Worm (Caenorhabditis elegans) whole organism, L3 larva: ENCODE results near the gene srt-19.

Experiments used
- R02D3.7 ChIP-seq: fragments of 150-350 bp; optimal IDR thresholded peaks from 2 replicates; lab custom pipeline; 2014; ENCODE audit warnings: missing biosample characterization, missing genetic modification characterization
- ZK546.5 ChIP-seq: sonication (generic microtip); optimal IDR thresholded peaks from 2 replicates; lab custom pipeline; 2017; ENCODE audit warnings: missing biosample characterization, missing genetic modification characterization
- aly-2 ChIP-seq: fragments of 150-350 bp; optimal IDR thresholded peaks from 2 replicates; lab custom pipeline; 2014; ENCODE audit warnings: missing biosample characterization, missing genetic modification characterization
- ceh-28 ChIP-seq: fragments of 150-350 bp; optimal IDR thresholded peaks from 2 replicates; lab custom pipeline; 2014; ENCODE audit warnings: missing biosample characterization, missing genetic modification reagents, missing genetic modification characterization
- ceh-82 ChIP-seq: fragments of 150-350 bp; optimal IDR thresholded peaks from 2 replicates; lab custom pipeline; 2014; ENCODE audit warnings: missing biosample characterization, missing genetic modification characterization
- ceh-9 ChIP-seq: sonication (generic microtip); optimal IDR thresholded peaks from 2 replicates; lab custom pipeline; 2018; ENCODE audit warnings: missing biosample characterization, missing genetic modification characterization
- daf-12 ChIP-seq: fragments of 150-350 bp; optimal IDR thresholded peaks from 2 replicates; lab custom pipeline; 2014; ENCODE audit warnings: missing biosample characterization, missing genetic modification reagents, missing genetic modification characterization
- egl-27 ChIP-seq: sonication (generic microtip); optimal IDR thresholded peaks from 4 replicates; lab custom pipeline; 2017; ENCODE audit warnings: missing biosample characterization, missing genetic modification reagents, missing genetic modification characterization
- egl-5 ChIP-seq: fragments of 150-350 bp; optimal IDR thresholded peaks from 2 replicates; lab custom pipeline; 2017; ENCODE audit warnings: missing biosample characterization, missing genetic modification reagents, missing genetic modification characterization, inconsistent platforms
- elt-1 ChIP-seq: fragments of 150-350 bp; optimal IDR thresholded peaks from 2 replicates; lab custom pipeline; 2014; ENCODE audit warnings: missing biosample characterization, missing genetic modification characterization
- eor-1 ChIP-seq, 2 experiments: fragments of 150-350 bp; optimal IDR thresholded peaks; 2 replicates each; lab custom pipeline; 2014 to 2018; ENCODE audit warnings: missing biosample characterization in 2 of 2, missing genetic modification characterization in 2 of 2
- fkh-10 ChIP-seq: sonication (generic microtip); optimal IDR thresholded peaks from 2 replicates; lab custom pipeline; 2017; ENCODE audit warnings: missing biosample characterization, missing genetic modification reagents, missing genetic modification characterization
- hmg-11 ChIP-seq: sonication (generic microtip); optimal IDR thresholded peaks from 2 replicates; lab custom pipeline; 2016; ENCODE audit warnings: missing genetic modification characterization, missing compliant biosample characterization
- jun-1 ChIP-seq: fragments of 150-350 bp; optimal IDR thresholded peaks from 2 replicates; lab custom pipeline; 2014; ENCODE audit warnings: missing biosample characterization, missing genetic modification reagents, missing genetic modification characterization
- lin-15B ChIP-seq: fragments of 150-350 bp; optimal IDR thresholded peaks from 2 replicates; lab custom pipeline; 2014; ENCODE audit warnings: missing biosample characterization, missing genetic modification characterization
- lin-39 ChIP-seq: fragments of 150-350 bp; optimal IDR thresholded peaks from 2 replicates; lab custom pipeline; 2018; ENCODE audit warnings: missing biosample characterization, missing genetic modification reagents, missing genetic modification characterization
- lsy-12 ChIP-seq: sonication (generic microtip); optimal IDR thresholded peaks from 2 replicates; lab custom pipeline; 2016; ENCODE audit warnings: mild to moderate bottlenecking, missing genetic modification characterization, missing compliant biosample characterization
- mdl-1 ChIP-seq: fragments of 150-350 bp; optimal IDR thresholded peaks from 2 replicates; lab custom pipeline; 2014; ENCODE audit warnings: missing biosample characterization, missing genetic modification characterization
- mml-1 ChIP-seq: fragments of 150-350 bp; sonication (generic microtip); optimal IDR thresholded peaks from 3 replicates; lab custom pipeline; 2014; ENCODE audit warnings: missing biosample characterization, missing genetic modification characterization
- nhr-11 ChIP-seq: fragments of 150-350 bp; optimal IDR thresholded peaks from 2 replicates; lab custom pipeline; 2014; ENCODE audit warnings: missing biosample characterization, missing genetic modification characterization
- nhr-23 ChIP-seq: fragments of 150-350 bp; optimal IDR thresholded peaks from 2 replicates; lab custom pipeline; 2014; ENCODE audit warnings: missing biosample characterization, missing genetic modification reagents, missing genetic modification characterization
- nhr-237 ChIP-seq: fragments of 150-350 bp; optimal IDR thresholded peaks from 2 replicates; lab custom pipeline; 2014; ENCODE audit warnings: missing biosample characterization, missing genetic modification characterization
- nhr-28 ChIP-seq: fragments of 150-350 bp; optimal IDR thresholded peaks from 2 replicates; lab custom pipeline; 2014; ENCODE audit warnings: missing biosample characterization, missing genetic modification characterization
- nhr-43 ChIP-seq: sonication (generic microtip); optimal IDR thresholded peaks from 2 replicates; lab custom pipeline; 2016; ENCODE audit warnings: mild to moderate bottlenecking, missing genetic modification characterization, missing compliant biosample characterization; ENCODE audit not compliant: poor library complexity, severe bottlenecking
- nhr-67 ChIP-seq: fragments of 150-350 bp; optimal IDR thresholded peaks from 2 replicates; lab custom pipeline; 2014; ENCODE audit warnings: missing biosample characterization, missing genetic modification characterization
- nhr-76 ChIP-seq: fragments of 150-350 bp; sonication (generic microtip); optimal IDR thresholded peaks from 5 replicates; lab custom pipeline; 2014; ENCODE audit warnings: missing biosample characterization, missing genetic modification characterization
- nhr-77 ChIP-seq: fragments of 150-350 bp; optimal IDR thresholded peaks from 2 replicates; lab custom pipeline; 2014; ENCODE audit warnings: missing biosample characterization, missing genetic modification characterization
- pha-4 ChIP-seq: fragments of 150-350 bp; optimal IDR thresholded peaks from 2 replicates; lab custom pipeline; 2014; ENCODE audit warnings: missing biosample characterization, missing genetic modification reagents, missing genetic modification characterization
- pqm-1 ChIP-seq: fragments of 150-350 bp; optimal IDR thresholded peaks from 2 replicates; lab custom pipeline; 2017; ENCODE audit warnings: missing biosample characterization, missing genetic modification characterization, inconsistent platforms
- skn-1 ChIP-seq: fragments of 150-350 bp; optimal IDR thresholded peaks from 2 replicates; lab custom pipeline; 2014; ENCODE audit warnings: missing biosample characterization, missing genetic modification characterization
- snpc-4 ChIP-seq: fragments of 150-350 bp; optimal IDR thresholded peaks from 2 replicates; lab custom pipeline; 2014; ENCODE audit warnings: missing biosample characterization, missing genetic modification characterization
- tbx-2 ChIP-seq: sonication (generic microtip); optimal IDR thresholded peaks from 2 replicates; lab custom pipeline; 2016; ENCODE audit warnings: mild to moderate bottlenecking, missing genetic modification characterization, missing compliant biosample characterization
- unc-62 ChIP-seq: fragments of 150-350 bp; sonication (generic microtip); optimal IDR thresholded peaks from 4 replicates; lab custom pipeline; 2014; ENCODE audit warnings: missing biosample characterization, missing genetic modification reagents, missing genetic modification characterization
- zag-1 ChIP-seq: fragments of 150-350 bp; optimal IDR thresholded peaks from 2 replicates; lab custom pipeline; 2014; ENCODE audit warnings: missing biosample characterization, missing genetic modification characterization
- ztf-11 ChIP-seq: fragments of 150-350 bp; optimal IDR thresholded peaks from 2 replicates; lab custom pipeline; 2014; ENCODE audit warnings: missing biosample characterization, missing genetic modification characterization
- ztf-4 ChIP-seq: fragments of 150-350 bp; optimal IDR thresholded peaks from 2 replicates; lab custom pipeline; 2014; ENCODE audit warnings: missing biosample characterization, missing genetic modification characterization

srt-19 gene

ce11 chrV:4299741-4300140 is 14.9 kb downstream of the srt-19 start, which contains the start of gene ZC132.3:
Gene ZC132.3 (minus strand): TSS chrV:4299841.
- no peak for TF ChIP-seq nhr-237 (tag; lab: Kevin White, UChicago)
- TF ChIP-seq ceh-28 = no peak
- TF ChIP-seq ceh-82 (tag; lab: Kevin White, UChicago) = no peak
- no peak for TF ChIP-seq egl-5 (tag; lab: Kevin White, UChicago)
- no peak for TF ChIP-seq ztf-11 (tag; lab: Kevin White, UChicago)
- no peak for TF ChIP-seq nhr-11 (tag; lab: Kevin White, UChicago)
- TF ChIP-seq nhr-76 = no peak
- no peak for TF ChIP-seq nhr-23 (tag; lab: Kevin White, UChicago)
- TF ChIP-seq lsy-12 (tag; lab: Kevin White, UChicago) = no peak
- no peak for TF ChIP-seq unc-62
- TF ChIP-seq jun-1 = no peak

DNA sequence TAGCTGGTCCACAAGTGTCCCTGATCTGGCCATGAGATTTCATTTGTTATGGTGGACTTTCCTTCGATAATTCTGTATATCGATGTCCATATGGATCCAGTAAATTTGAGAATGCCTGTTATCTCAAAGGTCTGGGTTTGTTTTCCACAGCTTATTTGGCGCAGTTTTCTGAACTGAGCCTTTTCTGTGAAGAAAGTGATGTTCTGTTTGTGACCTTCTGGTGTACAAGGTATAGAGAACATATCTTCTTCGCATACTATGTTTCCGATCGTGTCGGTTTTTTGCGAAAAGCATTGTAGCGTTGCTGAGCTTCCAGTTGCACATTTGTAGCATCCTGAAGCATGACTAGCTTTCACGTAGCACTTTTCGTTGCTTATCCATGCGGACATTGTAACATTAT is 18.0 kb downstream of the srt-19 start:
- TF ChIP-seq eor-1 (tag; optimal IDR thresholded peaks at IDR 0.05; lab: Kevin White, UChicago) (no peak), lin-15B (tag; lab: Kevin White, UChicago) (no peak)

- TF ChIP-seq tbx-2 (tag; lab: Kevin White, UChicago) (no peak), daf-12 (tag; lab: Kevin White, UChicago) (no peak), mdl-1 (tag; lab: Kevin White, UChicago) (no peak)
- TF ChIP-seq, all 47 proteins: peak for 0
Measured at ce11 chrV:4303793-4304192, 19.0 kb downstream of the srt-19 start.

DNA sequence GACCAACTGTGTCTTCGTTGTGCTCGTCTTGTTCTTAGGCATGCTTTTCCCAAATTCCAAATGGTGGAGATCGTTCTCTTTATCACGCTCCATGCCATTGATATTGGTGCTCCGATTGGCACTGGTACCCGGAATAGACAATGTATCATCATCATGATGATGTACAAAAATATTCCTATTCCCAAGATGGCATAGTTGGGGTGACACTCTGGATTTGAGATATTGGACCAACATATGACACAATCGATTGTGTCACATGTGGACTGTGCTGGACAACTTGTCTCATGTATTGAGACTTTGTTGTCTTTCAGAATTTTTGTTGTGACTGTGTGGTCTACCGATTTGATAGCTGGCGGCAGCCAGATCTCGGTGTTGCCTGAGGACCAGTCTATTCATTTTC is 19.4 kb downstream of the srt-19 start:
- TF ChIP-seq ceh-82 (tag; lab: Kevin White, UChicago) (no peak), nhr-11 (tag; lab: Kevin White, UChicago) (no peak), nhr-28 (no peak), pha-4 (tag; lab: Kevin White, UChicago) (no peak), aly-2 (tag; lab: Kevin White, UChicago) (no peak), zag-1 (tag; lab: Kevin White, UChicago) (no peak), ztf-11 (tag; lab: Kevin White, UChicago) (no peak), lin-15B (tag; lab: Kevin White, UChicago) (no peak), eor-1 (tag; optimal IDR thresholded peaks at IDR 0.05; lab: Kevin White, UChicago) (no peak), daf-12 (tag; lab: Kevin White, UChicago) (no peak), egl-5 (tag; lab: Kevin White, UChicago) (no peak), elt-1 (tag; lab: Kevin White, UChicago) (no peak), nhr-237 (tag; lab: Kevin White, UChicago) (no peak), nhr-67 (no peak), nhr-77 (tag; lab: Kevin White, UChicago) (no peak), lin-39 (tag; lab: Kevin White, UChicago) (no peak), ceh-9 (no peak)

- TF ChIP-seq zag-1 (tag; lab: Kevin White, UChicago) (no peak), lin-15B (tag; lab: Kevin White, UChicago) (no peak), fkh-10 (GFP tag; lab: Kevin White, UChicago) (no peak), ztf-11 (tag; lab: Kevin White, UChicago) (no peak), R02D3.7 (no peak), nhr-76 (no peak), ztf-4 (tag; lab: Kevin White, UChicago) (no peak), elt-1 (tag; lab: Kevin White, UChicago) (no peak), egl-27 (tag; lab: Kevin White, UChicago) (no peak), skn-1 (tag; lab: Kevin White, UChicago) (no peak), nhr-43 (tag; lab: Kevin White, UChicago) (no peak), hmg-11 (no peak), ZK546.5 (tag; lab: Kevin White, UChicago) (no peak), nhr-237 (tag; lab: Kevin White, UChicago) (no peak)
- TF ChIP-seq, all 47 proteins: peak for 0
Measured at ce11 chrV:4315057-4315456, 30.2 kb downstream of the srt-19 start, which contains the start of gene srh-192. Gene srh-192 (minus strand): TSS chrV:4315157.

ce11 chrV:4319867-4320266 is 35.0 kb downstream of the srt-19 start, which contains the start of gene ZC132.9:
Gene ZC132.9 (minus strand): TSS chrV:4319967.
- TF ChIP-seq eor-1 (tag; optimal IDR thresholded peaks at IDR 0.05; lab: Kevin White, UChicago) (no peak), nhr-11 (tag; lab: Kevin White, UChicago) (no peak), tbx-2 (tag; lab: Kevin White, UChicago) (no peak), mml-1 (tag; lab: Kevin White, UChicago) (no peak), ceh-82 (tag; lab: Kevin White, UChicago) (no peak), ceh-9 (no peak), egl-27 (tag; lab: Kevin White, UChicago) (no peak), unc-62 (no peak), snpc-4 (tag; lab: Kevin White, UChicago) (no peak), nhr-43 (tag; lab: Kevin White, UChicago) (no peak), zag-1 (tag; lab: Kevin White, UChicago) (no peak), mdl-1 (tag; lab: Kevin White, UChicago) (no peak), nhr-77 (tag; lab: Kevin White, UChicago) (no peak), pqm-1 (no peak), ZK546.5 (tag; lab: Kevin White, UChicago) (no peak), lin-39 (tag; lab: Kevin White, UChicago) (no peak), nhr-67 (no peak)
